Worm (Caenorhabditis elegans) whole organism, L2 larva: ENCODE results near the gene cbp-2.

ENCODE experiments used
- C34F6.9 ChIP-seq: fragments of 150-350 bp; optimal IDR thresholded peaks from 2 replicates; lab custom pipeline; 2014; ENCODE audit warnings: missing biosample characterization, missing genetic modification characterization
- F13H6.1 ChIP-seq: sonication (generic microtip); optimal IDR thresholded peaks from 2 replicates; lab custom pipeline; 2016; ENCODE audit warnings: missing genetic modification characterization, missing compliant biosample characterization
- R02D3.7 ChIP-seq: fragments of 150-350 bp; optimal IDR thresholded peaks from 2 replicates; lab custom pipeline; 2014; ENCODE audit warnings: missing biosample characterization, missing genetic modification characterization
- Y55F3AM.14 ChIP-seq: fragments of 200-800 bp; sonication (Bioruptor generic); optimal IDR thresholded peaks from 2 replicates; lab custom pipeline; 2018; ENCODE audit warnings: mild to moderate bottlenecking, missing genetic modification characterization, missing compliant biosample characterization
- ZK546.5 ChIP-seq: sonication (generic microtip); optimal IDR thresholded peaks from 2 replicates; lab custom pipeline; 2017; ENCODE audit warnings: missing biosample characterization, missing genetic modification characterization
- alr-1 ChIP-seq: fragments of 150-350 bp; optimal IDR thresholded peaks from 2 replicates; lab custom pipeline; 2014; ENCODE audit warnings: missing biosample characterization, missing genetic modification characterization
- aly-2 ChIP-seq: fragments of 150-350 bp; optimal IDR thresholded peaks from 2 replicates; lab custom pipeline; 2014; ENCODE audit warnings: missing biosample characterization, missing genetic modification characterization
- ama-1 ChIP-seq: fragments of 150-350 bp; optimal IDR thresholded peaks from 2 replicates; lab custom pipeline; 2018; ENCODE audit warnings: inconsistent platforms
- blmp-1 ChIP-seq: sonication (generic microtip); optimal IDR thresholded peaks from 2 replicates; lab custom pipeline; 2017; ENCODE audit warnings: missing genetic modification characterization, mild to moderate bottlenecking, missing compliant biosample characterization, antibody characterized with exemption, moderate library complexity; ENCODE audit not compliant: insufficient read depth
- ceh-82 ChIP-seq: fragments of 150-350 bp; optimal IDR thresholded peaks from 2 replicates; lab custom pipeline; 2014; ENCODE audit warnings: missing biosample characterization, missing genetic modification characterization
- crh-2 ChIP-seq: sonication (generic microtip); optimal IDR thresholded peaks from 2 replicates; lab custom pipeline; 2017; ENCODE audit warnings: missing biosample characterization, missing genetic modification characterization
- dmd-4 ChIP-seq: sonication (generic microtip); optimal IDR thresholded peaks from 2 replicates; lab custom pipeline; 2017; ENCODE audit warnings: missing biosample characterization, missing genetic modification characterization
- elt-1 ChIP-seq: fragments of 150-350 bp; optimal IDR thresholded peaks from 2 replicates; lab custom pipeline; 2014; ENCODE audit warnings: missing biosample characterization, missing genetic modification characterization
- elt-3 ChIP-seq: sonication (generic microtip); optimal IDR thresholded peaks from 2 replicates; lab custom pipeline; 2017; ENCODE audit warnings: missing biosample characterization, missing genetic modification characterization
- fos-1 ChIP-seq: fragments of 150-350 bp; optimal IDR thresholded peaks from 2 replicates; lab custom pipeline; 2014; ENCODE audit warnings: missing biosample characterization, missing genetic modification characterization
- gmeb-1 ChIP-seq: fragments of 150-350 bp; optimal IDR thresholded peaks from 2 replicates; lab custom pipeline; 2014; ENCODE audit warnings: missing biosample characterization, missing genetic modification characterization
- mbf-1 ChIP-seq: sonication (generic microtip); optimal IDR thresholded peaks from 2 replicates; lab custom pipeline; 2017; ENCODE audit warnings: missing biosample characterization, missing genetic modification characterization
- nhr-10 ChIP-seq: sonication (generic microtip); optimal IDR thresholded peaks from 2 replicates; lab custom pipeline; 2017; ENCODE audit warnings: missing biosample characterization, missing genetic modification characterization
- nhr-129 ChIP-seq: fragments of 150-350 bp; optimal IDR thresholded peaks from 2 replicates; lab custom pipeline; 2014; ENCODE audit warnings: missing biosample characterization, missing genetic modification characterization
- nhr-21 ChIP-seq: fragments of 150-350 bp; optimal IDR thresholded peaks from 2 replicates; lab custom pipeline; 2014; ENCODE audit warnings: missing biosample characterization, missing genetic modification characterization
- nhr-77 ChIP-seq: fragments of 150-350 bp; optimal IDR thresholded peaks from 2 replicates; lab custom pipeline; 2014; ENCODE audit warnings: missing biosample characterization, missing genetic modification characterization
- peb-1 ChIP-seq: fragments of 150-350 bp; optimal IDR thresholded peaks from 2 replicates; lab custom pipeline; 2014; ENCODE audit warnings: missing biosample characterization, missing genetic modification characterization
- sem-4 ChIP-seq: fragments of 150-350 bp; optimal IDR thresholded peaks from 2 replicates; lab custom pipeline; 2014; ENCODE audit warnings: missing biosample characterization, missing genetic modification reagents, missing genetic modification characterization
- skn-1 ChIP-seq: sonication (generic microtip); optimal IDR thresholded peaks from 2 replicates; lab custom pipeline; 2017; ENCODE audit warnings: missing biosample characterization, missing genetic modification characterization
- sma-3 ChIP-seq: sonication (generic microtip); optimal IDR thresholded peaks from 2 replicates; lab custom pipeline; 2016; ENCODE audit warnings: missing genetic modification reagents, missing genetic modification characterization, missing compliant biosample characterization
- sma-9 ChIP-seq, 2 experiments: fragments of 150-350 bp in 1 of 2; sonication (generic microtip) in 1 of 2; optimal IDR thresholded peaks; 2 replicates each; lab custom pipeline; 2014 to 2016; ENCODE audit warnings: missing genetic modification characterization in 2 of 2, mild to moderate bottlenecking in 1 of 2, missing biosample characterization in 1 of 2, missing compliant biosample characterization in 1 of 2, missing genetic modification reagents in 1 of 2, moderate library complexity in 1 of 2
- snpc-4 ChIP-seq: fragments of 150-350 bp; optimal IDR thresholded peaks from 2 replicates; lab custom pipeline; 2014; ENCODE audit warnings: missing biosample characterization, missing genetic modification characterization
- unc-55 ChIP-seq: fragments of 150-350 bp; sonication (generic microtip); optimal IDR thresholded peaks from 3 replicates; lab custom pipeline; 2014; ENCODE audit warnings: missing biosample characterization, missing genetic modification reagents, missing genetic modification characterization
- unc-62 ChIP-seq: fragments of 150-350 bp; optimal IDR thresholded peaks from 2 replicates; lab custom pipeline; 2014; ENCODE audit warnings: missing biosample characterization, missing genetic modification reagents, missing genetic modification characterization
- ztf-11 ChIP-seq: sonication (generic microtip); optimal IDR thresholded peaks from 2 replicates; lab custom pipeline; 2017; ENCODE audit warnings: missing biosample characterization, missing genetic modification characterization
- ztf-4 ChIP-seq: fragments of 150-350 bp; optimal IDR thresholded peaks from 2 replicates; lab custom pipeline; 2014; ENCODE audit warnings: missing biosample characterization, missing genetic modification characterization

The cbp-2 gene

DNA sequence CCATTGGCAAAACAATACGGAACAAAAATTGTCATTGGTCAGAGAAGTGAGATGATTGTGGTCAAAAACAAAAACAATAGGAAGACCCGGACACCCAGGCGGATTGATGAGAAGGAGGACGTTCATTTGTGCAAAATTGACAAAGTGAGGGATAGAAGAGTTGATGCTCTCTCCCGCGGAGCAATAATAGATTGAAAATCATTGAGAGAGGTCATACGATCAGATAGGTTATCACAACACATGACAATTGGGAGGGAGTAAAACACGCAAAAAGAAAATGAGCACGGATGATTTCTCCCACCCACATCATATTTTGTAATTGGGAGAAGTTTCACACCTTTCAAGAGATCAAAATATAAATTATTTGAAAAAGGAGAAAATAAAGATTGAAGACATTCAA, 37.4 kb upstream of the cbp-2 start:
- TF ChIP-seq elt-3 (tag; lab: Kevin White, UChicago): no peak
- TF ChIP-seq nhr-129: peak; percentile 52
- no peak for TF ChIP-seq blmp-1 (tag; lab: Kevin White, UChicago)
- TF ChIP-seq nhr-21 (tag; lab: Kevin White, UChicago): no peak
- TF ChIP-seq C34F6.9: peak; percentile 35
- peak; percentile 45 for TF ChIP-seq F13H6.1
- no peak for TF ChIP-seq ztf-4 (tag; lab: Kevin White, UChicago)
- no peak for TF ChIP-seq sma-3
- TF ChIP-seq sem-4: no peak
- no peak for TF ChIP-seq alr-1 (tag; lab: Kevin White, UChicago)
- no peak for TF ChIP-seq unc-62 (GFP tag; lab: Kevin White, UChicago)
- TF ChIP-seq ZK546.5 (tag; lab: Kevin White, UChicago): no peak

ce11 chrIII:9886323-9886722, 36.7 kb upstream of the cbp-2 start:
- TF ChIP-seq aly-2 (tag; lab: Kevin White, UChicago) (no peak), sma-3 (no peak), C34F6.9 (peak; percentile 1), unc-62 (GFP tag; lab: Kevin White, UChicago) (no peak), peb-1 (tag; lab: Kevin White, UChicago) (no peak)

DNA sequence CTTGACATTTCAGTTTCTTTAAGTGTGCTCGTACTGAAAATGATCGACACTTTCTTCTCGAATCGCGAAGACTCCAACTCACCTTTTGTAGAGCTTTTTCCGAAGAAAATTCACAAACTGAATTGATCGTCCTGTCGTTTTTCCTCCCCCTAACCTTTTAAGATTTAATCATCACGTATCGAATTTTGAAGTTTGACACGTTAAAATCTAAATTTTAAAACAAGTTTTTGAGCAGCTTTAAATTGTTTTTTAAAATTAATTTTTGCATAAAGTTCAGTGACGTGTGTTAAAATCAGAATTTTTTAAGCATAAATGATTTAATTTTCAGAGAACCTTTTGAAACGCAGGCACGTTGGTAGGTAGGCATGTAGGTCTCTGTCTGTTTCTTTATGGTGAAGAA, 31.6 kb upstream of the cbp-2 start, which contains the start of gene alg-4:
Gene alg-4, minus strand, starts transcription at position 101 of the 400 bp plus-strand sequence.
- TF ChIP-seq sma-9 (GFP tag; optimal IDR thresholded peaks at IDR 0.05; lab: Kevin White, UChicago): no peak
- TF ChIP-seq sma-9 (tag; optimal IDR thresholded peaks at IDR 0.05; lab: Kevin White, UChicago): no peak
- no peak for TF ChIP-seq elt-3 (tag; lab: Kevin White, UChicago)
- no peak for TF ChIP-seq R02D3.7 (tag; lab: Kevin White, UChicago)
- TF ChIP-seq ztf-11 (tag; lab: Kevin White, UChicago): no peak
- no peak for TF ChIP-seq ztf-4 (tag; lab: Kevin White, UChicago)
- TF ChIP-seq, all 48 proteins: peak for 0

DNA sequence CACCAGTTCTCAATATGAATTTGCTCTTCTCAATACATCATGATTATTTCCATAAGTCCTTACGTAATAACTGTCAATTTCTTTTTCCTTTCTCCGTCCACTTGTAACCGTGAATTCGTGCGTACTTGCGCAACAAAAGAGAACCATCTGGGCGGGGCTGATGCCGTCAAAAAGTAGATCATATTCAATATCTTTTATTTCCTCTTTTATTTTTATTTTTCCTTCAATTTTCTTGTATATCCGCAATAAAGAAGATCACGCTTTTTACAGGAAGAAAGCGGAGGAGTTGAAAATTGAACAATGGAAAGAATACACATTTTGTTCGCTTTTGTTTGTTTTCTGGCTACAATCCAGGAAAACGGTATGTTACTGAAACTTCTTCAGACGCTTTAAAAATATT, 30.1 kb upstream of the cbp-2 start, which contains the start of gene mam-7:
Gene mam-7, plus strand, starts transcription at position 301 of the 400 bp plus-strand sequence.
- TF ChIP-seq crh-2 (tag; lab: Kevin White, UChicago) (no peak), ceh-82 (tag; lab: Kevin White, UChicago) (no peak), sem-4 (no peak), nhr-77 (tag; lab: Kevin White, UChicago) (no peak), dmd-4 (tag; lab: Kevin White, UChicago) (no peak), Y55F3AM.14 (GFP tag; lab: Kevin White, UChicago) (no peak), fos-1 (no peak), nhr-129 (no peak), peb-1 (tag; lab: Kevin White, UChicago) (no peak), skn-1 (tag; lab: Kevin White, UChicago) (no peak), ztf-4 (tag; lab: Kevin White, UChicago) (no peak), ZK546.5 (tag; lab: Kevin White, UChicago) (no peak)
- TF ChIP-seq, all 48 proteins: peak for 0

- TF ChIP-seq mbf-1 (tag; lab: Kevin White, UChicago) (no peak), blmp-1 (tag; lab: Kevin White, UChicago) (no peak), F13H6.1 (no peak)
Measured at ce11 chrIII:9899720-9900119, 23.3 kb upstream of the cbp-2 start.

- TF ChIP-seq F13H6.1: no peak
- TF ChIP-seq crh-2 (tag; lab: Kevin White, UChicago): peak; percentile 21
- TF ChIP-seq nhr-10 (tag; lab: Kevin White, UChicago): no peak
- peak; percentile 49 for TF ChIP-seq C34F6.9
- no peak for TF ChIP-seq nhr-21 (tag; lab: Kevin White, UChicago)
- no peak for TF ChIP-seq snpc-4
- TF ChIP-seq gmeb-1 (tag; lab: Kevin White, UChicago): peak; percentile 26
- TF ChIP-seq elt-1: no peak
- no peak for TF ChIP-seq sma-9 (GFP tag; optimal IDR thresholded peaks at IDR 0.05; lab: Kevin White, UChicago)
- no peak for TF ChIP-seq sma-9 (tag; optimal IDR thresholded peaks at IDR 0.05; lab: Kevin White, UChicago)
- no peak for TF ChIP-seq ama-1 (lab: Kevin White, UChicago)
- TF ChIP-seq fos-1: peak; percentile 59
- peak; percentile 42 for TF ChIP-seq unc-55 (GFP tag; lab: Kevin White, UChicago)
Measured at ce11 chrIII:9903694-9904292, 19.2 kb upstream of the cbp-2 start.
